Fruit fly (Drosophila melanogaster) whole organism, adult: ENCODE results near the gene CG14915.

Experiments
- Crg-1 ChIP-seq: fragments of 200-800 bp; sonication (Bioruptor generic); optimal IDR thresholded peaks from 2 replicates; lab custom pipeline; 2016; ENCODE audit warnings: missing biosample characterization, missing genetic modification characterization
- bab1 ChIP-seq: fragments of 200-800 bp; sonication (Bioruptor generic); optimal IDR thresholded peaks from 3 replicates; lab custom pipeline; 2019; ENCODE audit warnings: missing biosample characterization, mild to moderate bottlenecking, missing genetic modification characterization, moderate library complexity

DNA sequence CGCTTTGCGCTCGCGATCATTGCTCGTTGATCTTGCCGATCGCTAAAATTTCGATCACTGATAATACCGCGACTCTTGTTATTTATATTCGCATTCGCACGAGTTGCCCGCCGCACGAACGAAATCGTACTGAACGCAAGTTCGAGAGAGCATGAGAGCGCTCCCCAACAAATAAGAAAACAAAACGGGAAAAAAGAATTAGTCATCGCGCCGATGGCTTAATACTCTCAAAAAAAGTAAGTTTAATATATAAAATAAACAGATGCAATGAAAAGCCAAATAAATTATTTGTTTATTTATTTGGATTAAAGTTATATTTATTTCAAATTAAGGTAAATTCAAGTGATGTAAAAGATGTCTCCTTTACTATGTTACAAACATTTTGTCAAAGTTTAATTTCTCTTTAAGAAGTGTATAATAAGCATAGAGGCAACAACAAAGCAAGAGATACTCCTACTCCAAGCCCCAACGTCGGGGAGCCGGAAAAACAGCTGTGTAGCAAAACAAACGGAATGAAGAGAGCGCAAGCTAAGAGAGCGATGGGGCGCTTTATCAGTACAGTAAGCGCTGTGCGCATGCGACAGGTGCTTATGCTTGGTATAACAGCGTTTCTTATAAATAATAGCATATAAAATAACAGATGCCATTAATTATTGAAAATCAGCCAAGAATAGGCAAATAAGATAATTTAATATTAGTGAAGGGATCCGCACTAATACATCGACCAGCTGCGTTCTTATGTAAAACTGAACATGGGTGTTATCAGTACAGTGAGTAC, 13.3 kb upstream of the CG14915 start:
- peak; percentile 75 for TF ChIP-seq bab1 (GFP tag; lab: Kevin White, UChicago)
- no peak for TF ChIP-seq Crg-1 (GFP tag; lab: Kevin White, UChicago)
